Fruit fly (Drosophila melanogaster): ENCODE data around the gene gudu.

gudu gene

dm6 chr2L:7387813-7388558 is at the start of gene gudu, which contains the start of gene CG5149 (continued):
- TF ChIP-seq Gug (GFP tag; IDR thresholded peaks at IDR 0.05): no peak; the same call in 3 of the 4 replicates
- no peak for TF ChIP-seq NK7.1 (GFP tag; optimal IDR thresholded peaks at IDR 0.05)
- no peak for TF ChIP-seq CG8924 (tag; optimal IDR thresholded peaks at IDR 0.05)
- no peak for TF ChIP-seq NC2α (GFP tag; optimal IDR thresholded peaks at IDR 0.05)
- no peak for TF ChIP-seq CG12744 (GFP tag; optimal IDR thresholded peaks at IDR 0.05)
- peak; percentile 76 for TF ChIP-seq CG1603 (tag; optimal IDR thresholded peaks at IDR 0.05)
- TF ChIP-seq tgo (GFP tag; IDR thresholded peaks at IDR 0.05): no peak
- peak; percentile 87 for TF ChIP-seq CTCF (GFP tag; optimal IDR thresholded peaks at IDR 0.05)
- peak; percentile 52 for TF ChIP-seq E2f2 (GFP tag; IDR thresholded peaks at IDR 0.05)
- no peak for TF ChIP-seq CG12391 (tag; optimal IDR thresholded peaks at IDR 0.05)
- TF ChIP-seq Tbp (GFP tag; optimal IDR thresholded peaks at IDR 0.05): no peak
- TF ChIP-seq chif (GFP tag; optimal IDR thresholded peaks at IDR 0.05): no peak
- TF ChIP-seq phol (tag; optimal IDR thresholded peaks at IDR 0.05): peak; percentile 46
- TF ChIP-seq cwo (GFP tag; optimal IDR thresholded peaks at IDR 0.05): no peak
- TF ChIP-seq CG10543 (GFP tag; optimal IDR thresholded peaks at IDR 0.05): no peak
- TF ChIP-seq CG15269 (tag; optimal IDR thresholded peaks at IDR 0.05): no peak
- TF ChIP-seq Taf1 (GFP tag; IDR thresholded peaks at IDR 0.05): no peak
- TF ChIP-seq gt (GFP tag; IDR thresholded peaks at IDR 0.05): no peak
- TF ChIP-seq CG7987 (GFP tag; optimal IDR thresholded peaks at IDR 0.05): peak; percentile 24
- no peak for TF ChIP-seq CG30431 (GFP tag; optimal IDR thresholded peaks at IDR 0.05)
- no peak for TF ChIP-seq sug (tag; optimal IDR thresholded peaks at IDR 0.05)
- peak; percentile 85 for TF ChIP-seq hb (GFP tag; IDR thresholded peaks at IDR 0.05; ENCODE audit: partially characterized antibody)
- peak; percentile 87 for TF ChIP-seq Med (GFP tag)
- TF ChIP-seq CG8089 (GFP tag; optimal IDR thresholded peaks at IDR 0.05): no peak
- no peak for TF ChIP-seq sima (GFP tag; optimal IDR thresholded peaks at IDR 0.05)
- no peak for TF ChIP-seq HLH54F (GFP tag; optimal IDR thresholded peaks at IDR 0.05)
- no peak for TF ChIP-seq CG11696 (GFP tag; IDR thresholded peaks at IDR 0.05)
- no peak for TF ChIP-seq Deaf1 (tag; optimal IDR thresholded peaks at IDR 0.05)
- no peak for TF ChIP-seq CG5953 (GFP tag; IDR thresholded peaks at IDR 0.05)
- no peak for TF ChIP-seq toy (GFP tag; IDR thresholded peaks at IDR 0.05)
- TF ChIP-seq CG16813 (GFP tag; IDR thresholded peaks at IDR 0.05; ENCODE audit: partially characterized antibody): peak; percentile 86
- TF ChIP-seq CG10274 (GFP tag; optimal IDR thresholded peaks at IDR 0.05): no peak
- no peak for TF ChIP-seq CG10147 (GFP tag; optimal IDR thresholded peaks at IDR 0.05)
- TF ChIP-seq Scr (GFP tag; IDR thresholded peaks at IDR 0.05; ENCODE audit: partially characterized antibody): peak; percentile 90
- TF ChIP-seq aop (GFP tag; IDR thresholded peaks at IDR 0.05): no peak
- TF ChIP-seq tin (GFP tag; optimal IDR thresholded peaks at IDR 0.05): no peak
- no peak for TF ChIP-seq disco-r (GFP tag; optimal IDR thresholded peaks at IDR 0.05)
- no peak for TF ChIP-seq Pdp1 (GFP tag; optimal IDR thresholded peaks at IDR 0.05)
- no peak for TF ChIP-seq CG17385 (GFP tag; optimal IDR thresholded peaks at IDR 0.05)
- no peak for TF ChIP-seq gcm (GFP tag; optimal IDR thresholded peaks at IDR 0.05)
- TF ChIP-seq CG2889 (GFP tag; IDR thresholded peaks at IDR 0.05): no peak
- peak; percentile 29 for TF ChIP-seq bigmax (GFP tag; optimal IDR thresholded peaks at IDR 0.05)
- TF ChIP-seq fu2 (GFP tag; optimal IDR thresholded peaks at IDR 0.05): no peak
- TF ChIP-seq HmgZ (tag; optimal IDR thresholded peaks at IDR 0.05): peak; percentile 46
- peak; percentile 93 for TF ChIP-seq sens (GFP tag)
- no peak for TF ChIP-seq kah (GFP tag; optimal IDR thresholded peaks at IDR 0.05)
- no peak for TF ChIP-seq CG7271 (tag; optimal IDR thresholded peaks at IDR 0.05)
- no peak for TF ChIP-seq fru (optimal IDR thresholded peaks at IDR 0.05)
- TF ChIP-seq tll (GFP tag; optimal IDR thresholded peaks at IDR 0.05): no peak
- TF ChIP-seq CG6765 (GFP tag; optimal IDR thresholded peaks at IDR 0.05): no peak
- no peak for TF ChIP-seq CG16815 (GFP tag; optimal IDR thresholded peaks at IDR 0.05)

Data from whole organism, embryonic.